Worm (Caenorhabditis elegans): ENCODE results near the gene otpl-4.

DNA sequence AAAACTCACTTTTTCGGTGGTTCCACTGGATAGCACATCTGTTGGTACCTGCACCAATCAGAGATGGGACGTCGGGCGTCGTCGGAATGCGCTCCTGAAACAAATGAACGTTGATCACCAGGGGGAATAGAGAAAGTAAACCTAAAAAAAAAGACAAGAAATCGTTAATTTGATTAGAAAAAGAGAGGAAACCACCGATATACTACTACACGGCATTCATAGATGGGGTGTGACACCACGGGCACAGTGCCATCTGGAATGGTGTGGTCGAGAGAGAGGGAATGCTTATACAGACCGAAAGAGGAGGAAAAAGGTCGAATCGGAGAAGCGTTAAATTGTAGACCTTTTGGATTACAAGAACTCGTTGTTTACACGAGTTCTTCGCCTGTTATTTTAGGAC is 50.9 kb downstream of the otpl-4 start, which contains the start of gene C10B5.3:
- TF ChIP-seq unc-62 (GFP tag; optimal IDR thresholded peaks at IDR 0.05) (no peak), R02D3.7 (tag; optimal IDR thresholded peaks at IDR 0.05) (no peak), snpc-4 (tag; optimal IDR thresholded peaks at IDR 0.05) (no peak), elt-3 (tag; optimal IDR thresholded peaks at IDR 0.05) (no peak), unc-39 (tag; optimal IDR thresholded peaks at IDR 0.05) (no peak)

All from whole organism, L3 larva.